Fruit fly (Drosophila melanogaster): ENCODE data around the gene CG42752.

DNA sequence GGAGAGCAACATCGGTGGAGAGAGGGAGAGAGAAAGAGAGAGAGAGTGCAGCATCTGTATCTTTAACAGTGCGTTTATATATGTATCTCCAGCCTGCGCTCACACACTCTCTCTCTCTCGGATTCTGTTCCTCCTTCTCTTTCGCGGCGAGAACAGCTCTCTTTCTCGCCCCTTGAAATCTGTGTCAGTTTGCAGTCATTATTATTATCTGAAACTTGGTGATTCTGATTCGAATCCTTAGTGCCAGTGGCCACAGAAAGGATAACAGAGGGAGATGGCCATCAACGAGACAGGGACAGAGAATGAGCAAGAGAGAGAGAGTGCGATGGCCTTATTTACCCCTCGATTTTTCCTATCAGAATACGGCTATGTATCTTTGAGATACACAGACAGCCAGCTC is 43.0 kb upstream of the CG42752 start:
- TF ChIP-seq Dll (optimal IDR thresholded peaks at IDR 0.05) = no peak
- no peak for TF ChIP-seq usp (GFP tag; optimal IDR thresholded peaks at IDR 0.05)
- TF ChIP-seq psq (optimal IDR thresholded peaks at IDR 0.05) = no peak
- TF ChIP-seq EcR (GFP tag; optimal IDR thresholded peaks at IDR 0.05) = no peak
- TF ChIP-seq CG8478 (optimal IDR thresholded peaks at IDR 0.05) = no peak
